Fruit fly (Drosophila melanogaster) whole organism, adult: Measurements from ENCODE around the gene Sam-S.

ENCODE experiments used
- CG7045 ChIP-seq: fragments of 200-800 bp; sonication (Bioruptor generic); optimal IDR thresholded peaks from 2 replicates; lab custom pipeline; 2017; ENCODE audit warnings: missing biosample characterization, mild to moderate bottlenecking, missing genetic modification characterization
- CG7101 ChIP-seq: fragments of 200-800 bp; sonication (Bioruptor generic); optimal IDR thresholded peaks from 2 replicates; lab custom pipeline; 2018; ENCODE audit warnings: missing biosample characterization, mild to moderate bottlenecking, missing genetic modification characterization, moderate library complexity
- Crg-1 ChIP-seq: fragments of 200-800 bp; sonication (Bioruptor generic); optimal IDR thresholded peaks from 2 replicates; lab custom pipeline; 2016; ENCODE audit warnings: missing biosample characterization, missing genetic modification characterization
- Mnt ChIP-seq: fragments of 200-800 bp; sonication (Bioruptor generic); optimal IDR thresholded peaks from 2 replicates; lab custom pipeline; 2016; ENCODE audit warnings: missing biosample characterization, mild to moderate bottlenecking, missing genetic modification characterization
- cnc ChIP-seq, 2 experiments: fragments of >200 bp; optimal IDR thresholded peaks; 2 replicates each; lab custom pipeline; 2017
- kay ChIP-seq: fragments of 200-800 bp; sonication (Bioruptor generic); peaks from one replicate; lab custom pipeline; 2016; ENCODE audit warnings: missing biosample characterization, missing genetic modification characterization, borderline replicate concordance
- ovo ChIP-seq: fragments of 200-800 bp; sonication (Bioruptor generic); optimal IDR thresholded peaks from 2 replicates; lab custom pipeline; 2016; ENCODE audit warnings: missing biosample characterization, missing genetic modification characterization

DNA sequence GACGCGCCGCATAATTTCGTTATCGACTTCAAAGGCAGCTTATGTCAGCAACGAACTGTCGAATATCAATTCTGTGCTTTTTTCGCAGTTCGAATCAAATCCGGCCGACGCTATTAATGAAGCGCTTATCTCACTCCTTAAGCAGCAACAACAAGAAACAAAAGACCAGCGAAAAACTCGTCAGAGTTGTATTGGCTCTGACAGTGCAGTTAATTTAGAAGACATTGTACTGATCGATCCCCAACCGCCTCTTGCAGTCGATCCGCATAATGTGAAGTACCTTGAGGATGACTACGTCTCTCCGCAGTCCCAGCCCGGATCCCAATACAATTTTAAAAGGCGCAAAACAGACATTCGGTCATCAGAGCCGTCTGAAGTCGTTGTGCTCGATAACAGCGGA, 37.1 kb upstream of the Sam-S start:
- TF ChIP-seq cnc (optimal IDR thresholded peaks at IDR 0.05; lab: Kevin White, UChicago), result no peak
- TF ChIP-seq ovo (GFP tag; lab: Kevin White, UChicago), result no peak
- TF ChIP-seq Crg-1 (GFP tag; lab: Kevin White, UChicago), result no peak
- no peak for TF ChIP-seq Mnt
- peak; percentile 46 for TF ChIP-seq kay
- no peak for TF ChIP-seq CG7045 (GFP tag; lab: Kevin White, UChicago)
- TF ChIP-seq CG7101 (tag; lab: Kevin White, UChicago), result no peak
